Worm (Caenorhabditis elegans) whole organism, L3 larva: ENCODE results near the gene T20G5.13.
A peak's percentile ranks its signal among the peaks of the same experiment; 100 is the strongest.

Source experiments
- R02D3.7 ChIP-seq: fragments of 150-350 bp; optimal IDR thresholded peaks from 2 replicates; lab custom pipeline; 2014; ENCODE audit warnings: missing biosample characterization, missing genetic modification characterization
- ZK546.5 ChIP-seq: sonication (generic microtip); optimal IDR thresholded peaks from 2 replicates; lab custom pipeline; 2017; ENCODE audit warnings: missing biosample characterization, missing genetic modification characterization
- ama-1 ChIP-seq: fragments of 150-350 bp; optimal IDR thresholded peaks from 2 replicates; lab custom pipeline; 2018
- ceh-16 ChIP-seq: sonication (generic microtip); optimal IDR thresholded peaks from 2 replicates; lab custom pipeline; 2017; ENCODE audit warnings: missing biosample characterization, missing genetic modification characterization
- ceh-9 ChIP-seq: sonication (generic microtip); optimal IDR thresholded peaks from 2 replicates; lab custom pipeline; 2018; ENCODE audit warnings: missing biosample characterization, missing genetic modification characterization
- egl-5 ChIP-seq: fragments of 150-350 bp; optimal IDR thresholded peaks from 2 replicates; lab custom pipeline; 2017; ENCODE audit warnings: missing biosample characterization, missing genetic modification reagents, missing genetic modification characterization, inconsistent platforms
- elt-3 ChIP-seq, 3 experiments: fragments of 150-350 bp in 1 of 3; sonication (generic microtip) in 2 of 3; optimal IDR thresholded peaks; 2 replicates in 2 of 3; 4 replicates in 1 of 3; lab custom pipeline; 2014 to 2017; ENCODE audit warnings: missing biosample characterization in 3 of 3, missing genetic modification characterization in 3 of 3
- eor-1 ChIP-seq, 2 experiments: fragments of 150-350 bp; optimal IDR thresholded peaks; 2 replicates each; lab custom pipeline; 2014 to 2018; ENCODE audit warnings: missing biosample characterization in 2 of 2, missing genetic modification characterization in 2 of 2
- fkh-10 ChIP-seq: sonication (generic microtip); optimal IDR thresholded peaks from 2 replicates; lab custom pipeline; 2017; ENCODE audit warnings: missing biosample characterization, missing genetic modification reagents, missing genetic modification characterization
- fos-1 ChIP-seq: fragments of 150-350 bp; optimal IDR thresholded peaks from 2 replicates; lab custom pipeline; 2014; ENCODE audit warnings: missing biosample characterization, missing genetic modification characterization
- hmg-11 ChIP-seq: sonication (generic microtip); optimal IDR thresholded peaks from 2 replicates; lab custom pipeline; 2016; ENCODE audit warnings: missing genetic modification characterization, missing compliant biosample characterization
- lin-39 ChIP-seq: fragments of 150-350 bp; optimal IDR thresholded peaks from 2 replicates; lab custom pipeline; 2018; ENCODE audit warnings: missing biosample characterization, missing genetic modification reagents, missing genetic modification characterization
- lsy-12 ChIP-seq: sonication (generic microtip); optimal IDR thresholded peaks from 2 replicates; lab custom pipeline; 2016; ENCODE audit warnings: mild to moderate bottlenecking, missing genetic modification characterization, missing compliant biosample characterization
- mdl-1 ChIP-seq: fragments of 150-350 bp; optimal IDR thresholded peaks from 2 replicates; lab custom pipeline; 2014; ENCODE audit warnings: missing biosample characterization, missing genetic modification characterization
- mml-1 ChIP-seq: fragments of 150-350 bp; sonication (generic microtip); optimal IDR thresholded peaks from 3 replicates; lab custom pipeline; 2014; ENCODE audit warnings: missing biosample characterization, missing genetic modification characterization
- nfya-1 ChIP-seq: sonication (generic microtip); optimal IDR thresholded peaks from 2 replicates; lab custom pipeline; 2017; ENCODE audit warnings: missing genetic modification characterization, mild to moderate bottlenecking, missing compliant biosample characterization, antibody characterized with exemption, moderate library complexity; ENCODE audit not compliant: insufficient read depth
- nhr-12 ChIP-seq: fragments of 150-350 bp; optimal IDR thresholded peaks from 2 replicates; lab custom pipeline; 2014; ENCODE audit warnings: missing biosample characterization, missing genetic modification characterization
- nhr-237 ChIP-seq: fragments of 150-350 bp; optimal IDR thresholded peaks from 2 replicates; lab custom pipeline; 2014; ENCODE audit warnings: missing biosample characterization, missing genetic modification characterization
- nhr-28 ChIP-seq: fragments of 150-350 bp; optimal IDR thresholded peaks from 2 replicates; lab custom pipeline; 2014; ENCODE audit warnings: missing biosample characterization, missing genetic modification characterization
- nhr-43 ChIP-seq: sonication (generic microtip); optimal IDR thresholded peaks from 2 replicates; lab custom pipeline; 2016; ENCODE audit warnings: mild to moderate bottlenecking, missing genetic modification characterization, missing compliant biosample characterization; ENCODE audit not compliant: poor library complexity, severe bottlenecking
- nhr-76 ChIP-seq: fragments of 150-350 bp; sonication (generic microtip); optimal IDR thresholded peaks from 5 replicates; lab custom pipeline; 2014; ENCODE audit warnings: missing biosample characterization, missing genetic modification characterization
- pqm-1 ChIP-seq: fragments of 150-350 bp; optimal IDR thresholded peaks from 2 replicates; lab custom pipeline; 2017; ENCODE audit warnings: missing biosample characterization, missing genetic modification characterization, inconsistent platforms
- sea-2 ChIP-seq: fragments of 150-350 bp; sonication (generic microtip); optimal IDR thresholded peaks from 4 replicates; lab custom pipeline; 2014; ENCODE audit warnings: missing biosample characterization, missing genetic modification reagents, missing genetic modification characterization
- skn-1 ChIP-seq: fragments of 150-350 bp; optimal IDR thresholded peaks from 2 replicates; lab custom pipeline; 2014; ENCODE audit warnings: missing biosample characterization, missing genetic modification characterization
- snpc-4 ChIP-seq: fragments of 150-350 bp; optimal IDR thresholded peaks from 2 replicates; lab custom pipeline; 2014; ENCODE audit warnings: missing biosample characterization, missing genetic modification characterization
- tbx-2 ChIP-seq: sonication (generic microtip); optimal IDR thresholded peaks from 2 replicates; lab custom pipeline; 2016; ENCODE audit warnings: mild to moderate bottlenecking, missing genetic modification characterization, missing compliant biosample characterization
- unc-39 ChIP-seq: sonication (generic microtip); optimal IDR thresholded peaks from 4 replicates; lab custom pipeline; 2017; ENCODE audit warnings: missing biosample characterization, missing genetic modification characterization
- unc-62 ChIP-seq: fragments of 150-350 bp; sonication (generic microtip); optimal IDR thresholded peaks from 4 replicates; lab custom pipeline; 2014; ENCODE audit warnings: missing biosample characterization, missing genetic modification reagents, missing genetic modification characterization
- ztf-11 ChIP-seq: fragments of 150-350 bp; optimal IDR thresholded peaks from 2 replicates; lab custom pipeline; 2014; ENCODE audit warnings: missing biosample characterization, missing genetic modification characterization
- ztf-4 ChIP-seq: fragments of 150-350 bp; optimal IDR thresholded peaks from 2 replicates; lab custom pipeline; 2014; ENCODE audit warnings: missing biosample characterization, missing genetic modification characterization

T20G5.13 gene

ce11 chrIII:10152495-10152894, 48.6 kb downstream of the T20G5.13 start, which contains the start of gene nac-3:
TSS of gene nac-3 (plus strand) at chrIII:10152795.
- TF ChIP-seq nhr-43 (tag; lab: Kevin White, UChicago) (no peak), unc-62 (GFP tag; lab: Kevin White, UChicago) (no peak), ztf-11 (tag; lab: Kevin White, UChicago) (no peak), tbx-2 (tag; lab: Kevin White, UChicago) (no peak), pqm-1 (tag; lab: Kevin White, UChicago) (no peak)

ce11 chrIII:10151719-10152118, 49.4 kb downstream of the T20G5.13 start:
- TF ChIP-seq hmg-11 (tag; lab: Kevin White, UChicago) (peak; percentile 31), ceh-16 (no peak), nfya-1 (tag; lab: Kevin White, UChicago) (peak; percentile 55), ama-1 (lab: Kevin White, UChicago) (peak; percentile 28), lin-39 (peak; percentile 74)
- TF ChIP-seq, all 47 proteins: peak for 4

ce11 chrIII:10150710-10151109, 50.4 kb downstream of the T20G5.13 start:
- TF ChIP-seq sea-2 (GFP tag; lab: Kevin White, UChicago) (no peak), skn-1 (no peak), ama-1 (lab: Kevin White, UChicago) (no peak), nhr-76 (tag; lab: Kevin White, UChicago) (no peak), eor-1 (tag; optimal IDR thresholded peaks at IDR 0.05; lab: Kevin White, UChicago) (no peak), unc-62 (GFP tag; lab: Kevin White, UChicago) (no peak), mml-1 (tag; lab: Kevin White, UChicago) (no peak), elt-3 (tag; optimal IDR thresholded peaks at IDR 0.05; lab: Kevin White, UChicago) (no peak), lin-39 (no peak), egl-5 (no peak), fos-1 (tag; lab: Kevin White, UChicago) (no peak)

- TF ChIP-seq R02D3.7 (tag; lab: Kevin White, UChicago) (no peak), nhr-237 (tag; lab: Kevin White, UChicago) (no peak), lin-39 (no peak), lsy-12 (no peak), fkh-10 (GFP tag; lab: Kevin White, UChicago) (no peak), mdl-1 (tag; lab: Kevin White, UChicago) (no peak), nhr-12 (tag; lab: Kevin White, UChicago) (no peak), snpc-4 (tag; lab: Kevin White, UChicago) (no peak), unc-39 (tag; lab: Kevin White, UChicago) (no peak), nhr-28 (no peak), ceh-9 (tag; lab: Kevin White, UChicago) (no peak), ZK546.5 (tag; lab: Kevin White, UChicago) (no peak), ztf-4 (tag; lab: Kevin White, UChicago) (no peak), nfya-1 (tag; lab: Kevin White, UChicago) (no peak), ceh-16 (no peak)
- TF ChIP-seq, all 47 proteins: peak for 0
Observed at ce11 chrIII:10149910-10150309, 51.2 kb downstream of the T20G5.13 start.
